Worm (Caenorhabditis elegans) whole organism, mixed stage, embryonic: Measurements from ENCODE around the gene Y48B6A.10.
A peak's percentile ranks its signal among the peaks of the same experiment; 100 is the strongest.

ENCODE experiments used
- cnd-1 ChIP-seq: fragments of 200-800 bp; sonication (Bioruptor generic); optimal IDR thresholded peaks from 2 replicates; lab custom pipeline; 2018; ENCODE audit warnings: mild to moderate bottlenecking, missing genetic modification characterization, missing compliant biosample characterization
- flh-1 ChIP-seq: fragments of 200-800 bp; sonication (Bioruptor generic); optimal IDR thresholded peaks from 2 replicates; lab custom pipeline; 2018; ENCODE audit warnings: mild to moderate bottlenecking, missing genetic modification characterization, moderate library complexity, missing compliant biosample characterization
- ztf-11 ChIP-seq: fragments of 150-350 bp; optimal IDR thresholded peaks from 2 replicates; lab custom pipeline; 2014; ENCODE audit warnings: missing biosample characterization, missing genetic modification characterization

- TF ChIP-seq flh-1 (GFP tag; lab: Kevin White, UChicago) = peak; percentile 53
- TF ChIP-seq cnd-1 (tag; lab: Kevin White, UChicago) = peak; percentile 73
- TF ChIP-seq ztf-11 (tag; lab: Kevin White, UChicago) = peak; percentile 41
Observed at ce11 chrII:14250147-14250965, 36.1 kb downstream of the Y48B6A.10 start, which contains the start of gene hmg-1.1.
